Fruit fly (Drosophila melanogaster): ENCODE measurements around the gene CG11791.

The CG11791 gene

dm6 chr3R:25036644-25037043 lies 12.8 kb upstream of the CG11791 start, which contains the start of gene CG31115:
TSS of gene CG31115 (plus strand) at chr3R:25036944.
- TF ChIP-seq h (optimal IDR thresholded peaks at IDR 0.05) (no peak), ttk (optimal IDR thresholded peaks at IDR 0.05) (no peak), Sin3A (optimal IDR thresholded peaks at IDR 0.05) (no peak), Myc (optimal IDR thresholded peaks at IDR 0.05) (no peak), insv (optimal IDR thresholded peaks at IDR 0.05) (no peak), psq (optimal IDR thresholded peaks at IDR 0.05) (no peak)

- TF ChIP-seq psq (optimal IDR thresholded peaks at IDR 0.05) (no peak), h (optimal IDR thresholded peaks at IDR 0.05) (no peak), ttk (optimal IDR thresholded peaks at IDR 0.05) (no peak), Sin3A (optimal IDR thresholded peaks at IDR 0.05) (no peak), Myc (optimal IDR thresholded peaks at IDR 0.05) (no peak), insv (optimal IDR thresholded peaks at IDR 0.05) (no peak)
Measured at dm6 chr3R:25039028-25039476, 10.4 kb upstream of the CG11791 start, which contains the start of the genes Ythdf and bai. TSS of gene Ythdf (minus strand) at chr3R:25039249. TSS of gene bai (plus strand) at chr3R:25039374.

- TF ChIP-seq insv (optimal IDR thresholded peaks at IDR 0.05), result no peak
- no peak for TF ChIP-seq Sin3A (optimal IDR thresholded peaks at IDR 0.05)
- TF ChIP-seq psq (optimal IDR thresholded peaks at IDR 0.05), result no peak
- no peak for TF ChIP-seq ttk (optimal IDR thresholded peaks at IDR 0.05)
- no peak for TF ChIP-seq Myc (optimal IDR thresholded peaks at IDR 0.05)
- no peak for TF ChIP-seq h (optimal IDR thresholded peaks at IDR 0.05)
Measured at dm6 chr3R:25044816-25045551, 4.4 kb upstream of the CG11791 start, which contains the start of gene 5PtaseI. TSS of gene 5PtaseI (minus strand) at chr3R:25045151.

- no peak for TF ChIP-seq psq (optimal IDR thresholded peaks at IDR 0.05)
- no peak for TF ChIP-seq Myc (optimal IDR thresholded peaks at IDR 0.05)
- no peak for TF ChIP-seq Sin3A (optimal IDR thresholded peaks at IDR 0.05)
- TF ChIP-seq h (optimal IDR thresholded peaks at IDR 0.05), result no peak
- no peak for TF ChIP-seq insv (optimal IDR thresholded peaks at IDR 0.05)
- no peak for TF ChIP-seq ttk (optimal IDR thresholded peaks at IDR 0.05)
Measured at dm6 chr3R:25046023-25046422, 3.4 kb upstream of the CG11791 start, which contains the start of gene CG11786. TSS of gene CG11786 (plus strand) at chr3R:25046323.

- TF ChIP-seq insv (optimal IDR thresholded peaks at IDR 0.05) (no peak), h (optimal IDR thresholded peaks at IDR 0.05) (no peak), Sin3A (optimal IDR thresholded peaks at IDR 0.05) (no peak), ttk (optimal IDR thresholded peaks at IDR 0.05) (no peak), Myc (optimal IDR thresholded peaks at IDR 0.05) (no peak), psq (optimal IDR thresholded peaks at IDR 0.05) (no peak)
Measured at dm6 chr3R:25047504-25047903, 1.9 kb upstream of the CG11791 start, which contains the start of gene CG11790. TSS of gene CG11790 (plus strand) at chr3R:25047706.

- TF ChIP-seq h (optimal IDR thresholded peaks at IDR 0.05) (no peak), psq (optimal IDR thresholded peaks at IDR 0.05) (no peak), insv (optimal IDR thresholded peaks at IDR 0.05) (no peak), Myc (optimal IDR thresholded peaks at IDR 0.05) (no peak), Sin3A (optimal IDR thresholded peaks at IDR 0.05) (no peak), ttk (optimal IDR thresholded peaks at IDR 0.05) (no peak)
Measured at dm6 chr3R:25049742-25050517, 514 bp downstream of the CG11791 start.

dm6 chr3R:25050649-25051048 lies 1.2 kb downstream of the CG11791 start:
- TF ChIP-seq h (optimal IDR thresholded peaks at IDR 0.05) (no peak), psq (optimal IDR thresholded peaks at IDR 0.05) (no peak), insv (optimal IDR thresholded peaks at IDR 0.05) (no peak), ttk (optimal IDR thresholded peaks at IDR 0.05) (no peak), Myc (optimal IDR thresholded peaks at IDR 0.05) (no peak), Sin3A (optimal IDR thresholded peaks at IDR 0.05) (no peak)

- TF ChIP-seq Sin3A (optimal IDR thresholded peaks at IDR 0.05), result no peak
- TF ChIP-seq h (optimal IDR thresholded peaks at IDR 0.05), result no peak
Measured at dm6 chr3R:25051441-25052097, 2.2 kb downstream of the CG11791 start.

dm6 chr3R:25054451-25055188 lies 5.2 kb downstream of the CG11791 start, which contains the start of gene CG31109:
TSS of gene CG31109 (minus strand) at chr3R:25054653.
- TF ChIP-seq Myc (optimal IDR thresholded peaks at IDR 0.05) (no peak), Sin3A (optimal IDR thresholded peaks at IDR 0.05) (no peak), insv (optimal IDR thresholded peaks at IDR 0.05) (no peak), psq (optimal IDR thresholded peaks at IDR 0.05) (no peak), ttk (optimal IDR thresholded peaks at IDR 0.05) (no peak), h (optimal IDR thresholded peaks at IDR 0.05) (no peak)

dm6 chr3R:25056016-25056415 lies 6.6 kb downstream of the CG11791 start, which contains the start of the genes CG31111 and stac:
TSS of gene CG31111 (minus strand) at chr3R:25056177.
TSS of gene stac (plus strand) at chr3R:25056286.
- no peak for TF ChIP-seq psq (optimal IDR thresholded peaks at IDR 0.05)
- TF ChIP-seq Sin3A (optimal IDR thresholded peaks at IDR 0.05), result no peak
- no peak for TF ChIP-seq h (optimal IDR thresholded peaks at IDR 0.05)
- no peak for TF ChIP-seq ttk (optimal IDR thresholded peaks at IDR 0.05)
- no peak for TF ChIP-seq Myc (optimal IDR thresholded peaks at IDR 0.05)
- no peak for TF ChIP-seq insv (optimal IDR thresholded peaks at IDR 0.05)
